Fruit fly (Drosophila melanogaster) whole organism, embryonic: ENCODE data around the gene msd1.
A peak's percentile ranks its signal among the peaks of the same experiment; 100 is the strongest.

ENCODE experiments used
- Antp ChIP-seq: fragments of 200-800 bp; sonication (Bioruptor generic); optimal IDR thresholded peaks from 3 replicates; lab custom pipeline; 2016; ENCODE audit warnings: missing biosample characterization, missing genetic modification characterization
- CG10959 ChIP-seq: fragments of 200-800 bp; sonication (Bioruptor generic); IDR thresholded peaks from 2 replicates; pipeline ENCODE4 v1.3.6; 2022; ENCODE audit warnings: missing biosample characterization, missing genetic modification characterization
- CG10979 ChIP-seq: fragments of 200-800 bp; sonication (Bioruptor generic); optimal IDR thresholded peaks from 2 replicates; lab custom pipeline; 2018; ENCODE audit warnings: missing biosample characterization, mild to moderate bottlenecking, missing genetic modification characterization, moderate library complexity
- CG1233 ChIP-seq: fragments of 200-800 bp; sonication (Bioruptor generic); optimal IDR thresholded peaks from 4 replicates; lab custom pipeline; 2018; ENCODE audit warnings: missing biosample characterization, mild to moderate bottlenecking, missing genetic modification characterization
- CG12391 ChIP-seq: fragments of 200-800 bp; sonication (Bioruptor generic); optimal IDR thresholded peaks from 3 replicates; lab custom pipeline; 2018; ENCODE audit warnings: missing biosample characterization, mild to moderate bottlenecking, missing genetic modification characterization, moderate library complexity
- CG13123 ChIP-seq: fragments of 200-800 bp; sonication (Bioruptor generic); optimal IDR thresholded peaks from 2 replicates; lab custom pipeline; 2016; ENCODE audit warnings: missing biosample characterization, missing genetic modification characterization
- CG1529 ChIP-seq: fragments of 200-800 bp; sonication (Bioruptor generic); optimal IDR thresholded peaks from 3 replicates; lab custom pipeline; 2018; ENCODE audit warnings: missing biosample characterization, missing genetic modification characterization
- CG18262 ChIP-seq: fragments of 200-800 bp; optimal IDR thresholded peaks from 3 replicates; lab custom pipeline; 2019; ENCODE audit warnings: missing biosample characterization, mild to moderate bottlenecking, missing genetic modification characterization, moderate library complexity
- CG2120 ChIP-seq: fragments of 200-800 bp; sonication (Bioruptor generic); optimal IDR thresholded peaks from 3 replicates; lab custom pipeline; 2016; ENCODE audit warnings: missing biosample characterization, missing genetic modification characterization
- CG30403 ChIP-seq: fragments of 200-800 bp; sonication (Bioruptor generic); optimal IDR thresholded peaks from 3 replicates; lab custom pipeline; 2016; ENCODE audit warnings: missing biosample characterization, missing genetic modification characterization
- CG33557 ChIP-seq: fragments of 200-800 bp; sonication (Bioruptor generic); optimal IDR thresholded peaks from 2 replicates; lab custom pipeline; 2019; ENCODE audit warnings: missing biosample characterization, mild to moderate bottlenecking, missing genetic modification characterization, moderate library complexity
- CG34422 ChIP-seq: fragments of 200-800 bp; sonication (Bioruptor generic); IDR thresholded peaks from 3 replicates; pipeline ENCODE4 v1.3.6; 2022; ENCODE audit warnings: missing biosample characterization, missing genetic modification characterization
- CG4282 ChIP-seq: fragments of 200-800 bp; sonication (Bioruptor generic); optimal IDR thresholded peaks from 2 replicates; lab custom pipeline; 2016; ENCODE audit warnings: missing biosample characterization, missing genetic modification characterization
- CG5953 ChIP-seq: fragments of 200-800 bp; sonication (Bioruptor generic); IDR thresholded peaks from 2 replicates; pipeline ENCODE4 v1.3.6; 2022; ENCODE audit warnings: missing biosample characterization, missing genetic modification characterization
- CG6654 ChIP-seq: fragments of 200-800 bp; sonication (Bioruptor generic); optimal IDR thresholded peaks from 2 replicates; lab custom pipeline; 2017; ENCODE audit warnings: missing biosample characterization, mild to moderate bottlenecking, missing genetic modification characterization
- CG7786 ChIP-seq: fragments of 200-800 bp; sonication (Bioruptor generic); optimal IDR thresholded peaks from 2 replicates; lab custom pipeline; 2016; ENCODE audit warnings: missing biosample characterization, missing genetic modification characterization
- CG7987 ChIP-seq: fragments of 200-800 bp; sonication (Bioruptor generic); optimal IDR thresholded peaks from 2 replicates; lab custom pipeline; 2018; ENCODE audit warnings: missing biosample characterization, mild to moderate bottlenecking, missing genetic modification characterization, moderate library complexity
- CG9215 ChIP-seq: fragments of 200-800 bp; sonication (Bioruptor generic); IDR thresholded peaks from 2 replicates; pipeline ENCODE4 v1.3.6; 2022; ENCODE audit warnings: missing biosample characterization, missing genetic modification characterization
- CG9727 ChIP-seq: fragments of 200-800 bp; sonication (Bioruptor generic); optimal IDR thresholded peaks from 3 replicates; lab custom pipeline; 2017; ENCODE audit warnings: missing biosample characterization, mild to moderate bottlenecking, missing genetic modification characterization
- CG9817 ChIP-seq: fragments of 200-800 bp; sonication (Bioruptor generic); optimal IDR thresholded peaks from 2 replicates; lab custom pipeline; 2018; ENCODE audit warnings: missing biosample characterization, mild to moderate bottlenecking, missing genetic modification characterization, moderate library complexity
- CG9876 ChIP-seq: fragments of 200-800 bp; sonication (Bioruptor generic); optimal IDR thresholded peaks from 2 replicates; lab custom pipeline; 2016; ENCODE audit warnings: missing biosample characterization, missing genetic modification characterization
- CrebB ChIP-seq: fragments of 200-800 bp; sonication (Bioruptor generic); optimal IDR thresholded peaks from 3 replicates; lab custom pipeline; 2018; ENCODE audit warnings: missing biosample characterization, mild to moderate bottlenecking, missing genetic modification characterization
- Fer2 ChIP-seq: fragments of 200-800 bp; sonication (Bioruptor generic); optimal IDR thresholded peaks from 2 replicates; lab custom pipeline; 2018; ENCODE audit warnings: missing biosample characterization, mild to moderate bottlenecking, missing genetic modification characterization, moderate library complexity
- Hand ChIP-seq: fragments of 200-800 bp; sonication (Bioruptor generic); optimal IDR thresholded peaks from 2 replicates; lab custom pipeline; 2017; ENCODE audit warnings: mild to moderate bottlenecking, missing biosample characterization, missing genetic modification reagents, missing genetic modification characterization
- MESR4 ChIP-seq: fragments of 200-800 bp; sonication (Bioruptor generic); optimal IDR thresholded peaks from 2 replicates; lab custom pipeline; 2018; ENCODE audit warnings: missing biosample characterization, mild to moderate bottlenecking, missing genetic modification characterization, moderate library complexity
- PHDP ChIP-seq: fragments of 200-800 bp; sonication (Bioruptor generic); optimal IDR thresholded peaks from 3 replicates; lab custom pipeline; 2018; ENCODE audit warnings: missing biosample characterization, mild to moderate bottlenecking, missing genetic modification characterization, moderate library complexity
- Pdp1 ChIP-seq, 2 experiments: fragments of 200-800 bp; sonication (Bioruptor generic); optimal IDR thresholded peaks; 3 replicates each; lab custom pipeline; 2016; ENCODE audit warnings: missing biosample characterization in 2 of 2, missing genetic modification characterization in 2 of 2, mild to moderate bottlenecking in 1 of 2, moderate library complexity in 1 of 2
- Rfx ChIP-seq: fragments of 200-800 bp; sonication (Bioruptor generic); IDR thresholded peaks from 2 replicates; pipeline ENCODE4 v1.3.6; 2022; ENCODE audit warnings: missing biosample characterization, missing genetic modification characterization
- Scr ChIP-seq: fragments of 200-800 bp; sonication (Bioruptor generic); IDR thresholded peaks from 2 replicates; pipeline ENCODE4 v1.3.6; 2022; ENCODE audit warnings: missing biosample characterization, missing genetic modification characterization; ENCODE audit not compliant: partially characterized antibody
- Usf ChIP-seq: fragments of 200-800 bp; sonication (Bioruptor generic); optimal IDR thresholded peaks from 2 replicates; lab custom pipeline; 2017; ENCODE audit warnings: missing genotype, missing biosample characterization, missing genetic modification characterization
- bbx ChIP-seq: fragments of 200-800 bp; sonication (Bioruptor generic); IDR thresholded peaks from 2 replicates; pipeline ENCODE4 v1.3.6; 2022; ENCODE audit warnings: missing biosample characterization, missing genetic modification characterization; ENCODE audit not compliant: partially characterized antibody
- crol ChIP-seq: fragments of 200-800 bp; sonication (Bioruptor generic); IDR thresholded peaks from 2 replicates; pipeline ENCODE4 v1.3.6; 2022; ENCODE audit warnings: missing biosample characterization, missing genetic modification characterization
- cwo ChIP-seq: fragments of 200-800 bp; sonication (Bioruptor generic); optimal IDR thresholded peaks from 3 replicates; lab custom pipeline; 2017; ENCODE audit warnings: missing biosample characterization, missing genetic modification characterization, mild to moderate bottlenecking, moderate library complexity, missing genetic modification reagents
- dati ChIP-seq: fragments of 200-800 bp; sonication (Bioruptor generic); IDR thresholded peaks from 2 replicates; pipeline ENCODE4 v1.3.6; 2022; ENCODE audit warnings: missing biosample characterization, missing genetic modification characterization
- dm ChIP-seq: fragments of 200-800 bp; sonication (Bioruptor generic); optimal IDR thresholded peaks from 3 replicates; lab custom pipeline; 2016; ENCODE audit warnings: missing biosample characterization, missing genetic modification characterization
- dysf ChIP-seq: fragments of 200-800 bp; sonication (Bioruptor generic); IDR thresholded peaks from 3 replicates; pipeline ENCODE4 v1.3.6; 2022; ENCODE audit warnings: missing biosample characterization, missing genetic modification characterization
- eve ChIP-seq, 2 experiments: fragments of >200 bp; optimal IDR thresholded peaks; 2 replicates each; lab custom pipeline; 2017; ENCODE audit warnings: missing biosample characterization in 2 of 2, missing genetic modification characterization in 2 of 2
- fd64A ChIP-seq: fragments of 200-800 bp; sonication (Bioruptor generic); optimal IDR thresholded peaks from 3 replicates; lab custom pipeline; 2018; ENCODE audit warnings: missing biosample characterization, mild to moderate bottlenecking, missing genetic modification characterization
- fu2 ChIP-seq: fragments of 200-800 bp; sonication (Bioruptor generic); optimal IDR thresholded peaks from 2 replicates; lab custom pipeline; 2016; ENCODE audit warnings: missing biosample characterization, missing genetic modification characterization
- kay ChIP-seq: fragments of 200-800 bp; sonication (Bioruptor generic); optimal IDR thresholded peaks from 2 replicates; lab custom pipeline; 2016; ENCODE audit warnings: missing biosample characterization, missing genetic modification characterization
- luna ChIP-seq: fragments of 200-800 bp; sonication (Bioruptor generic); optimal IDR thresholded peaks from 2 replicates; lab custom pipeline; 2016; ENCODE audit warnings: missing biosample characterization, missing genetic modification characterization
- nmo ChIP-seq: fragments of 200-800 bp; sonication (Bioruptor generic); optimal IDR thresholded peaks from 2 replicates; lab custom pipeline; 2018; ENCODE audit warnings: missing biosample characterization, mild to moderate bottlenecking, missing genetic modification characterization, moderate library complexity
- onecut ChIP-seq: fragments of 200-800 bp; sonication (Bioruptor generic); IDR thresholded peaks from 2 replicates; pipeline ENCODE4 v1.3.6; 2022; ENCODE audit warnings: missing biosample characterization, missing genetic modification characterization
- p53 ChIP-seq: fragments of 200-800 bp; sonication (Bioruptor generic); optimal IDR thresholded peaks from 2 replicates; lab custom pipeline; 2016; ENCODE audit warnings: missing biosample characterization, missing genetic modification characterization
- pnt ChIP-seq: fragments of 200-800 bp; sonication (Bioruptor generic); optimal IDR thresholded peaks from 3 replicates; lab custom pipeline; 2016; ENCODE audit warnings: missing biosample characterization, missing genetic modification characterization
- repo ChIP-seq: fragments of 200-800 bp; sonication (Bioruptor generic); optimal IDR thresholded peaks from 2 replicates; lab custom pipeline; 2016; ENCODE audit warnings: missing biosample characterization, missing genetic modification characterization
- ro ChIP-seq: fragments of 200-800 bp; sonication (Bioruptor generic); IDR thresholded peaks from 2 replicates; pipeline ENCODE4 v1.3.6; 2022; ENCODE audit warnings: missing biosample characterization, missing genetic modification characterization
- schlank ChIP-seq: fragments of 200-800 bp; sonication (Bioruptor generic); optimal IDR thresholded peaks from 2 replicates; lab custom pipeline; 2018; ENCODE audit warnings: missing biosample characterization, mild to moderate bottlenecking, missing genetic modification characterization
- sd ChIP-seq: fragments of 200-800 bp; sonication (Bioruptor generic); optimal IDR thresholded peaks from 3 replicates; lab custom pipeline; 2018; ENCODE audit warnings: missing biosample characterization, mild to moderate bottlenecking, missing genetic modification characterization, moderate library complexity
- sna ChIP-seq: fragments of 200-800 bp; sonication (Bioruptor generic); IDR thresholded peaks from 2 replicates; pipeline ENCODE4 v1.3.6; 2022; ENCODE audit warnings: missing biosample characterization, missing genetic modification characterization; ENCODE audit not compliant: partially characterized antibody
- tap ChIP-seq: fragments of 200-800 bp; optimal IDR thresholded peaks from 3 replicates; lab custom pipeline; 2019; ENCODE audit warnings: missing biosample characterization, mild to moderate bottlenecking, missing genetic modification characterization, moderate library complexity
- wek ChIP-seq: fragments of 200-800 bp; sonication (Bioruptor generic); optimal IDR thresholded peaks from 3 replicates; lab custom pipeline; 2018; ENCODE audit warnings: missing biosample characterization, mild to moderate bottlenecking, missing genetic modification characterization, moderate library complexity

Gene msd1

DNA sequence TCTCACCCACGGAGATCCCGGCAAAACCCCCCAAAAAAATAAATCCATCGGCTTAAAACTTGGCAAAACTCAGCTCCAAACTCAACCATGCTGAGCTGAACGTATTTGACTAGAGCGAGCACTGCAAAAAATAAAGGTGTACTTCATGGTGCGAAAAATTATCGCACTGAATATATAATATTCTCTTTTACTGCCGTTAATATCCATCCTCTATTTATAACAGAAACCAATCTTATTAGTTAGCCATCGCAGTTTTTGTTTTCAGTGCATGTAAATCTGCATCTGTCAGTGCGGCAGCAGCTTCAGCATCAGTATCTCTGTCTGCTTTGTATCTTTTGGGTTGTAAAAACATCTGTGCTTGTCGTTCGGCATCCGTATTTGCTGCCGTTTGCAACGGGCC is 39.4 kb downstream of the msd1 start (continued):
- TF ChIP-seq CG9876 (GFP tag; lab: Kevin White, UChicago) (no peak), Pdp1 (GFP tag; optimal IDR thresholded peaks at IDR 0.05; lab: Kevin White, UChicago) (peak; percentile 4 to 13), MESR4 (GFP tag; lab: Kevin White, UChicago) (no peak), CG9215 (GFP tag; lab: Robert Waterston, UW) (no peak), CG9817 (tag; lab: Kevin White, UChicago) (no peak), luna (GFP tag; lab: Kevin White, UChicago) (no peak), CG5953 (GFP tag; lab: Robert Waterston, UW) (no peak), CG34422 (GFP tag; lab: Robert Waterston, UW) (0 out of 3 replicates have a peak, but pooled peaks have one; percentile 42), CG2120 (GFP tag; lab: Kevin White, UChicago) (no peak), fd64A (GFP tag; lab: Kevin White, UChicago) (no peak), CG18262 (tag; lab: Kevin White, UChicago) (no peak), Hand (GFP tag; lab: Kevin White, UChicago) (no peak), Scr (no peak), tap (tag; lab: Kevin White, UChicago) (no peak), bbx (GFP tag; lab: Robert Waterston, UW) (no peak), CG7786 (GFP tag; lab: Kevin White, UChicago) (no peak), CrebB (tag; lab: Kevin White, UChicago) (no peak), sna (GFP tag; lab: Robert Waterston, UW) (no peak), fu2 (GFP tag; lab: Kevin White, UChicago) (no peak), CG12391 (tag; lab: Kevin White, UChicago) (peak; percentile 17), crol (GFP tag; lab: Robert Waterston, UW) (no peak), CG6654 (GFP tag; lab: Kevin White, UChicago) (no peak), Rfx (GFP tag; lab: Robert Waterston, UW) (no peak), CG1233 (GFP tag; lab: Kevin White, UChicago) (no peak), CG1529 (no peak), CG30403 (GFP tag; lab: Kevin White, UChicago) (peak; percentile 40), Usf (GFP tag; lab: Kevin White, UChicago) (no peak), dm (no peak), CG9727 (GFP tag; lab: Kevin White, UChicago) (no peak), p53 (no peak), nmo (GFP tag; lab: Kevin White, UChicago) (peak; percentile 34), CG10979 (peak; percentile 32), CG7987 (no peak), repo (no peak), schlank (tag; lab: Kevin White, UChicago) (no peak), onecut (GFP tag; lab: Robert Waterston, UW) (no peak), eve (GFP tag; optimal IDR thresholded peaks at IDR 0.05; lab: Kevin White, UChicago) (peak in 1 of 2 experiments; percentile 17), sd (tag; lab: Kevin White, UChicago) (no peak), CG13123 (GFP tag; lab: Kevin White, UChicago) (no peak), wek (GFP tag; lab: Kevin White, UChicago) (no peak), CG10959 (GFP tag; lab: Robert Waterston, UW) (no peak), pnt (GFP tag; lab: Kevin White, UChicago) (peak; percentile 10), CG33557 (GFP tag; lab: Kevin White, UChicago) (no peak), ro (GFP tag; lab: Robert Waterston, UW) (no peak), Fer2 (no peak), dysf (no peak; the same call in 2 of the 3 replicates), Antp (GFP tag; lab: Kevin White, UChicago) (peak; percentile 14), kay (GFP tag; lab: Kevin White, UChicago) (no peak), dati (no peak), cwo (GFP tag; lab: Kevin White, UChicago) (no peak), PHDP (tag; lab: Kevin White, UChicago) (no peak), CG4282 (GFP tag; lab: Kevin White, UChicago) (no peak)
